Worm (Caenorhabditis elegans): ENCODE data around the gene cdc-25.3.
A peak's percentile ranks its signal among the peaks of the same experiment; 100 is the strongest.

Gene cdc-25.3

DNA sequence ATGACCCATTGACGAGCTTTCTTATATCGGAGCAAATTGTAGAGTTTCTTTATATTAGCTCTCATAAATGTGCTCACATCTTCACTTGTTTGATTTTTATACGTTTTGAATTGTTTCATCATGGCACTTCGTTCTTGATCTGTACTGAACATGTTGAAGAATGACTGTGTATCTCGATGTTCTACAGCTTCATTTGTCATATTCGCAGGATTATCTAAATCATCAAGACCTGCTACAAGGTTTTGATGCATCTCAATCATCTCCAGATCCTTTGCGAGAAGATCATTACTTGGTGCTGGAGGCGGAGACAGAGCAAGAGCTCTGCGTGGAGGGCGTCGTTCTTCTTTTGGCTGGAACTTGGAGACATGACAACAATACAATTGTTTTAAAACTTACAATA, 14.5 kb downstream of the cdc-25.3 start:
- no peak for TF ChIP-seq egl-5 (tag; optimal IDR thresholded peaks at IDR 0.05)
- TF ChIP-seq nfya-1 (tag; optimal IDR thresholded peaks at IDR 0.05; ENCODE audit: insufficient read depth), result no peak
- no peak for TF ChIP-seq R02D3.7 (tag; optimal IDR thresholded peaks at IDR 0.05)
- no peak for TF ChIP-seq ZK546.5 (tag; optimal IDR thresholded peaks at IDR 0.05)
- TF ChIP-seq egl-27 (tag; optimal IDR thresholded peaks at IDR 0.05), result no peak
- TF ChIP-seq elt-2 (tag; optimal IDR thresholded peaks at IDR 0.05), result no peak
- TF ChIP-seq snpc-4 (tag; optimal IDR thresholded peaks at IDR 0.05), result no peak
- no peak for TF ChIP-seq eor-1 (tag; optimal IDR thresholded peaks at IDR 0.05)
- TF ChIP-seq zag-1 (tag; optimal IDR thresholded peaks at IDR 0.05), result no peak
- no peak for TF ChIP-seq fkh-2 (tag; optimal IDR thresholded peaks at IDR 0.05)
- TF ChIP-seq ama-1 (optimal IDR thresholded peaks at IDR 0.05), result no peak
- no peak for TF ChIP-seq tbx-2 (tag; optimal IDR thresholded peaks at IDR 0.05)

DNA sequence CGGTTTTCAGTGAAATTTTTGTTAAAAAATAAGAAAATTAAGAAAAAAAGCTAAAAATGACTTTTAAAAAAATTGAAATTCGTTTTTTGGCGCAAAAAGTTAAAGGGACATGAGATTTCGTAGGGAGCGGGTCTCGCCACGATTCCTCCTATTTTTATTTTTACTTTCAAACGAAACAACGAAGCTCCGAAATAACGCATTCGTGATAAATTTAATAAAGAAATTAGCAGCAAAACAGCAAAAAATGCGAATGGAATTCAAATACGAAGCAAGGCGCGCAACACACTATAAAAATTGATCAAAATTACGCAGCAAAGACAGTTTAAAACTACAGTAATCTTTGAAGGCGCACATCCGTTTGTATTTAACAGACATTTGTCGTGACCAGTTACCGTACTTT, 18.0 kb downstream of the cdc-25.3 start:
- peak; percentile 11 for TF ChIP-seq nhr-23 (tag; optimal IDR thresholded peaks at IDR 0.05)
- no peak for TF ChIP-seq mdl-1 (tag; optimal IDR thresholded peaks at IDR 0.05)
- peak; percentile 69 for TF ChIP-seq nfya-1 (tag; optimal IDR thresholded peaks at IDR 0.05; ENCODE audit: insufficient read depth)
- no peak for TF ChIP-seq mml-1 (tag; optimal IDR thresholded peaks at IDR 0.05)
- TF ChIP-seq pha-4 (tag; optimal IDR thresholded peaks at IDR 0.05), result peak; percentile 20
- no peak for TF ChIP-seq unc-39 (tag; optimal IDR thresholded peaks at IDR 0.05)
- peak; percentile 87 for TF ChIP-seq lin-15B (tag; optimal IDR thresholded peaks at IDR 0.05)

DNA sequence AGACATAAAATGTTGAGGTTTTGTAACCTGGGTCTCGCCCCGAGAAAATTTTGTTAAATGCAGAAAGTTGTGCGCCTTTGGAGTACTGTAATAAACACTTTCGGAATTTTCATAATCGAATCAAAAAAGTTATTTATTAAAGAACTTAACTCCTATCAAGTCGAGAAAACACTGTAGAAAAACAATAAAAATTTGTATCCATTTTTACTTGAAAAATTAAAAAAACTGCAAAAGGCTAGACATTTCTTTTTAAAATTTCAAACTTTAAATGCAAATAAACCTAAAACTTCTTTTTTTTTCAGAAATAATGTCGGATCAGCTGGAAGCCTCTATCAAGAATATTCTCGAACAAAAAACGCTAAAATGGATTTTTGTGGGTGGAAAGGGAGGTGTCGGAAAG, 22.9 kb downstream of the cdc-25.3 start, which contains the start of gene asna-1:
Gene asna-1 (plus strand): TSS at position 301 of the 400 bp plus-strand sequence.
- TF ChIP-seq egl-5 (tag; optimal IDR thresholded peaks at IDR 0.05) (no peak), ceh-9 (tag; optimal IDR thresholded peaks at IDR 0.05) (no peak), eor-1 (tag; optimal IDR thresholded peaks at IDR 0.05) (no peak), nhr-11 (tag; optimal IDR thresholded peaks at IDR 0.05) (no peak), lin-39 (tag; optimal IDR thresholded peaks at IDR 0.05) (no peak), egl-27 (tag; optimal IDR thresholded peaks at IDR 0.05) (no peak), nhr-12 (tag; optimal IDR thresholded peaks at IDR 0.05) (no peak), nhr-237 (tag; optimal IDR thresholded peaks at IDR 0.05) (no peak), nhr-67 (tag; optimal IDR thresholded peaks at IDR 0.05) (no peak), fkh-2 (tag; optimal IDR thresholded peaks at IDR 0.05) (no peak), lin-15B (tag; optimal IDR thresholded peaks at IDR 0.05) (no peak), fos-1 (tag; optimal IDR thresholded peaks at IDR 0.05) (no peak), ZK546.5 (tag; optimal IDR thresholded peaks at IDR 0.05) (no peak), snpc-4 (tag; optimal IDR thresholded peaks at IDR 0.05) (no peak), R02D3.7 (tag; optimal IDR thresholded peaks at IDR 0.05) (no peak), jun-1 (tag; optimal IDR thresholded peaks at IDR 0.05) (no peak), pha-4 (tag; optimal IDR thresholded peaks at IDR 0.05) (no peak), elt-1 (tag; optimal IDR thresholded peaks at IDR 0.05) (no peak), ceh-28 (tag; optimal IDR thresholded peaks at IDR 0.05) (no peak), daf-12 (tag; optimal IDR thresholded peaks at IDR 0.05) (no peak)

DNA sequence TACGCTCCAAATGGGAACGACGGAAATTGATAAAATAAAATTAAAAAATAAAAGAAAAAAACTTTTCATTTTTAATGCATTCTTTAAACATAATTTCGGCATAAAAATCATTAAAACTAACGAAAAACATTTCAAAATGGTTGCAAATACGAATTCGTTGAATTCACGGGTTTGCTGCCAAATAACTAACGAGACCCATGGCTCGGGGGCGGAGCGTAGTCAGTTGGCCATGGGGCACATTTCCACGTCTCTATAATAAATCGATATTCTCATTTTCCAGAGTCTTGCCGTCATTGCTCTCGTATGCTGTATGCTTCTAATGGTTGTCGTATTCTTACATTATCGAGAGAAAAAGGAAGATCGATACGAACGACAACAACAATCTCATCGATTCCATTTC, 24.3 kb downstream of the cdc-25.3 start, which contains the start of gene ZK637.4:
Gene ZK637.4 (plus strand): TSS at position 301 of the 400 bp plus-strand sequence.
- TF ChIP-seq pha-4 (tag; optimal IDR thresholded peaks at IDR 0.05), result no peak
- no peak for TF ChIP-seq unc-62 (GFP tag; optimal IDR thresholded peaks at IDR 0.05)
- no peak for TF ChIP-seq lin-15B (tag; optimal IDR thresholded peaks at IDR 0.05)

DNA sequence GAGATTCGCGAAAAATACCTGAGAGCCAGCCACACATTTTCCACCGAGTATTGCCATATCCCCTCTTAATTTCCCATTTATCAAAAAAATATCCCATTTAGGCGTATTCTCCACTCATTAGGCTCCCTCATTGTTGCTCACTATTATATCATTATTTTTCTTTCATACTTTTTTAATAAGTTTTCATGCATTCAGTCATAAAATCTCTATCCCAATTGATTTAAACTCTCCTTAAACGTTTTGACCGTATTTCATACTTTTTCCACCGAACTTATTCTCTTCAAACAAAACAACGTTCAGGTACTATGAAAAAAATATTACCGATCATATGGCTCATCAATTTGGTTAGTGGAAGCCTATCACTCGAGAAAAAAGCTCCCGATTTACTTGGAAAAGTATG, 27.8 kb downstream of the cdc-25.3 start, which contains the start of gene lnkn-1:
Gene lnkn-1 (plus strand): TSS at position 301 of the 400 bp plus-strand sequence.
- no peak for TF ChIP-seq ztf-11 (tag; optimal IDR thresholded peaks at IDR 0.05)
- no peak for TF ChIP-seq skn-1 (tag; optimal IDR thresholded peaks at IDR 0.05)
- no peak for TF ChIP-seq nhr-76 (tag; optimal IDR thresholded peaks at IDR 0.05)
- TF ChIP-seq snpc-4 (tag; optimal IDR thresholded peaks at IDR 0.05), result no peak
- TF ChIP-seq elt-1 (tag; optimal IDR thresholded peaks at IDR 0.05), result no peak
- no peak for TF ChIP-seq nhr-25 (tag; optimal IDR thresholded peaks at IDR 0.05)
- no peak for TF ChIP-seq tbx-2 (tag; optimal IDR thresholded peaks at IDR 0.05)
- no peak for TF ChIP-seq ztf-4 (tag; optimal IDR thresholded peaks at IDR 0.05)
- no peak for TF ChIP-seq unc-39 (tag; optimal IDR thresholded peaks at IDR 0.05)
- no peak for TF ChIP-seq lsy-12 (tag; optimal IDR thresholded peaks at IDR 0.05)
- TF ChIP-seq eor-1 (tag; optimal IDR thresholded peaks at IDR 0.05), result no peak
- TF ChIP-seq ZK546.5 (tag; optimal IDR thresholded peaks at IDR 0.05), result no peak
- TF ChIP-seq pha-4 (tag; optimal IDR thresholded peaks at IDR 0.05), result no peak
- TF ChIP-seq lin-15B (tag; optimal IDR thresholded peaks at IDR 0.05), result no peak
- no peak for TF ChIP-seq ceh-16 (tag; optimal IDR thresholded peaks at IDR 0.05)
- TF ChIP-seq jun-1 (tag; optimal IDR thresholded peaks at IDR 0.05), result no peak
- no peak for TF ChIP-seq elt-2 (tag; optimal IDR thresholded peaks at IDR 0.05)

All from whole organism, L3 larva.